Fruit fly (Drosophila melanogaster): ENCODE measurements around the gene CG5167.
A peak's percentile ranks its signal among the peaks of the same experiment; 100 is the strongest.

CG5167 gene

DNA sequence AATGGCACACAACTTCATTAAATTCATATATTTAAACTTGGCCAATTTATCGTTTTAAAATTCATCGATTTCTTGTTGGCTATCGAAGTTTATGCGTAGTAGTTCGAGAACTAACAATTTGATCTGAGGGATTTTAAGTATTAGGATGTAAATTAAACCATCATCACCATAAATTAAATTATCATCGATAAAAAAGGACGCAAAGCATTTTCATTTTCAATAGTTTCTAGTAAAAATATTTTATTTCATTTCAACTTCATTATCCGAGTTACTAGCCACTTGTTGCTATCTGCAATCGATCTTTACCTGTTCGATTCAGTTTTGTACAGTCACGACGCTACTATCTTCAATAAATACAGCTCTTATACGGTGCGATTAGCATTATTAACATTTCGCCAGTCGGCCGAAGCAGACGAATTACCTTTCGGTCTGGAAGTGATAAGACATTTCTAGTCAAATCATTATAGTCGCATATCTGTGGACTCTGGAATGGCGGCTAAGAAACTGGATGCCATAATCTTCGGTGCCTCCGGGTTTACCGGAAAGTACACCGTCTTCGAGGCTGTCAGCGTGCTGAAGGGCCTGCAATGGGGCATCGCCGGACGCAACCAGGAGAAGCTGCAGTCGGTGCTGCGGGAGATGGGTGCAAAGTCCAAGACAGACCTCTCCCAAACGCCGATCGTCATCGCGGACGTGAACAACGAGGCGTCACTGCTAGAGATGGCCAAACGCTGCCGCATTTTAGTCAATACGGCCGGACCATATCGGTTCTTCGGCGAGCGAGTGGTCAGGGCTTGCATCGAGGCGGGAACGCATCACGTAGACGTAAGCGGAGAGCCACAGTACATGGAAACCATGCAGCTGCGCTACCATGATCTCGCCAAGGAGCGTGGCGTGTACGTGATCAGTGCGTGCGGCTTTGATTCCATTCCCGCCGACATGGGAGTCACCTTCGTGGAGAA, at the start of gene CG5167 (continued):
- TF ChIP-seq CG7786 (GFP tag; optimal IDR thresholded peaks at IDR 0.05) (no peak), da (GFP tag; optimal IDR thresholded peaks at IDR 0.05) (no peak), dpn (GFP tag; optimal IDR thresholded peaks at IDR 0.05) (peak in 1 of 2 experiments; percentile 49), cwo (GFP tag; optimal IDR thresholded peaks at IDR 0.05) (no peak), CG5953 (GFP tag; IDR thresholded peaks at IDR 0.05) (no peak), CG9727 (GFP tag; optimal IDR thresholded peaks at IDR 0.05) (peak; percentile 59), so (GFP tag; IDR thresholded peaks at IDR 0.05) (0 out of 3 replicates have a peak, but pooled peaks have one; percentile 21), CG16863 (GFP tag; optimal IDR thresholded peaks at IDR 0.05) (no peak), YL-1 (GFP tag; optimal IDR thresholded peaks at IDR 0.05) (no peak), Awh (GFP tag; IDR thresholded peaks at IDR 0.05) (no peak), Hr78 (GFP tag; optimal IDR thresholded peaks at IDR 0.05) (no peak), kay (GFP tag; optimal IDR thresholded peaks at IDR 0.05) (no peak), mirr (GFP tag; optimal IDR thresholded peaks at IDR 0.05) (peak; percentile 54), CG34224 (GFP tag; IDR thresholded peaks at IDR 0.05; ENCODE audit: partially characterized antibody) (peak; percentile 43; the same call in 2 of the 3 replicates), gsb (GFP tag; IDR thresholded peaks at IDR 0.05) (no peak), hbn (GFP tag; IDR thresholded peaks at IDR 0.05; ENCODE audit: partially characterized antibody) (0 out of 2 replicates have a peak, but pooled peaks have one; percentile 17), E2f2 (GFP tag; IDR thresholded peaks at IDR 0.05) (peak; percentile 50; the same call in 1 of the 2 replicates), CG30020 (tag; optimal IDR thresholded peaks at IDR 0.05) (peak; percentile 5), Adf1 (GFP tag; IDR thresholded peaks at IDR 0.05) (no peak), CG9437 (GFP tag; optimal IDR thresholded peaks at IDR 0.05) (peak; percentile 85), esg (GFP tag; conservative IDR thresholded peaks at IDR 0.05) (no peak), CG13894 (tag; optimal IDR thresholded peaks at IDR 0.05) (peak; percentile 13), grau (tag; optimal IDR thresholded peaks at IDR 0.05) (peak; percentile 56), Taf1 (GFP tag; IDR thresholded peaks at IDR 0.05) (no peak), CG15011 (GFP tag; optimal IDR thresholded peaks at IDR 0.05) (no peak), peb (GFP tag; IDR thresholded peaks at IDR 0.05) (no peak), CG15696 (tag; optimal IDR thresholded peaks at IDR 0.05) (peak; percentile 39), CG10147 (GFP tag; optimal IDR thresholded peaks at IDR 0.05) (peak; percentile 25), Dbx (GFP tag; IDR thresholded peaks at IDR 0.05) (no peak), chinmo (GFP tag; IDR thresholded peaks at IDR 0.05; ENCODE audit: partially characterized antibody) (0 out of 4 replicates have a peak, but pooled peaks have one; percentile 25), CG10543 (GFP tag; optimal IDR thresholded peaks at IDR 0.05) (no peak), Sin3A (optimal IDR thresholded peaks at IDR 0.05) (no peak), ro (GFP tag; IDR thresholded peaks at IDR 0.05) (no peak), dysf (GFP tag; IDR thresholded peaks at IDR 0.05) (0 out of 3 replicates have a peak, but pooled peaks have one; percentile 22), CG7357 (GFP tag; IDR thresholded peaks at IDR 0.05) (no peak), pho (GFP tag; optimal IDR thresholded peaks at IDR 0.05) (peak; percentile 18), CG17912 (GFP tag; optimal IDR thresholded peaks at IDR 0.05) (no peak), CG9215 (GFP tag; IDR thresholded peaks at IDR 0.05) (no peak), CG12071 (GFP tag; optimal IDR thresholded peaks at IDR 0.05) (no peak), CG15269 (tag; optimal IDR thresholded peaks at IDR 0.05) (peak; percentile 47), CG5245 (GFP tag; optimal IDR thresholded peaks at IDR 0.05) (no peak), CG13123 (GFP tag; optimal IDR thresholded peaks at IDR 0.05) (no peak), CG10267 (tag; optimal IDR thresholded peaks at IDR 0.05) (peak; percentile 64), CG6765 (GFP tag; optimal IDR thresholded peaks at IDR 0.05) (peak; percentile 44), Ravus (GFP tag; IDR thresholded peaks at IDR 0.05) (no peak), CG12155 (GFP tag; optimal IDR thresholded peaks at IDR 0.05) (peak; percentile 38), CG8388 (GFP tag; optimal IDR thresholded peaks at IDR 0.05) (peak; percentile 24), Ada2b (GFP tag; IDR thresholded peaks at IDR 0.05) (no peak)

Data from whole organism, embryonic.